Worm (Caenorhabditis elegans) whole organism, L1 larva: ENCODE results near the gene ins-4.

ENCODE experiments used
- F16B12.6 ChIP-seq: fragments of 150-350 bp; optimal IDR thresholded peaks from 2 replicates; lab custom pipeline; 2014; ENCODE audit warnings: missing biosample characterization, missing genetic modification characterization
- lsy-2 ChIP-seq, 2 experiments: fragments of 150-350 bp; optimal IDR thresholded peaks; 2 replicates each; lab custom pipeline; 2014; ENCODE audit warnings: missing biosample characterization in 2 of 2, missing genetic modification characterization in 2 of 2
- mdl-1 ChIP-seq, 2 experiments: fragments of 150-350 bp; optimal IDR thresholded peaks; 2 replicates each; lab custom pipeline; 2014 to 2017; ENCODE audit warnings: missing biosample characterization in 2 of 2, missing genetic modification characterization in 2 of 2, inconsistent platforms in 1 of 2
- nhr-11 ChIP-seq: fragments of 150-350 bp; optimal IDR thresholded peaks from 2 replicates; lab custom pipeline; 2014; ENCODE audit warnings: missing biosample characterization, missing genetic modification characterization
- skn-1 ChIP-seq: fragments of 150-350 bp; optimal IDR thresholded peaks from 2 replicates; lab custom pipeline; 2014; ENCODE audit warnings: missing biosample characterization, missing genetic modification characterization
- unc-30 ChIP-seq: sonication (generic microtip); optimal IDR thresholded peaks from 2 replicates; lab custom pipeline; 2017; ENCODE audit warnings: missing biosample characterization, missing genetic modification characterization
- vab-15 ChIP-seq: sonication (generic microtip); optimal IDR thresholded peaks from 2 replicates; lab custom pipeline; 2017; ENCODE audit warnings: missing genotype, mild to moderate bottlenecking, missing genetic modification characterization, missing compliant biosample characterization

- TF ChIP-seq skn-1 (tag; lab: Kevin White, UChicago) (no peak), unc-30 (tag; lab: Kevin White, UChicago) (no peak), F16B12.6 (tag; lab: Kevin White, UChicago) (no peak), nhr-11 (tag; lab: Kevin White, UChicago) (no peak), mdl-1 (tag; optimal IDR thresholded peaks at IDR 0.05; lab: Kevin White, UChicago) (no peak), lsy-2 (tag; optimal IDR thresholded peaks at IDR 0.05; lab: Kevin White, UChicago) (no peak), vab-15 (tag; lab: Kevin White, UChicago) (no peak)
Measured at ce11 chrII:6022596-6022995, 26.4 kb downstream of the ins-4 start.
